Fruit fly (Drosophila melanogaster): ENCODE data around the gene sowah.
A peak's percentile ranks its signal among the peaks of the same experiment; 100 is the strongest.

sowah gene

DNA sequence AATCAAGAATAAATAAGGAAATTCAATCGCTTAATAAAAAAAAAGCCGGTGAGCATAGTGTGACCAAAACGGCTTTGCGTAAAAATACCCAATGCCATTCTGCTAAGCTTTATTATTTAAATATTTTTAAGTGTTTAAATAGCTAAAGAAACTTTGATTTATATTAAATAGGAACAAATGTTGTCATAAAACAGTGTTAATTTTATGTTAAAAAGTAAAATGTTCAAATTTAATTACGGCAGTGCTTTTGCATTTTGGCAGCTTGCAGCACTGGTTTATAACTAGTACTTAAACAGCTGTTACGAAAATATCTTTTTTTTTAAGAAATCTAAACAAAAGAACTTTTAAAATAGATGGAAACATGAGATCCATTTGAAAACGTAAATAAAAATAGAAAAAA is 71.1 kb downstream of the sowah start, which contains the start of the genes CG10638 and CG10681 (continued):
- TF ChIP-seq grn (GFP tag; optimal IDR thresholded peaks at IDR 0.05) = no peak
- no peak for TF ChIP-seq Eip74EF (GFP tag; optimal IDR thresholded peaks at IDR 0.05)
- TF ChIP-seq Mes4 (GFP tag; optimal IDR thresholded peaks at IDR 0.05) = no peak
- no peak for TF ChIP-seq hkb (optimal IDR thresholded peaks at IDR 0.05)
- TF ChIP-seq hkb (GFP tag; IDR thresholded peaks at IDR 0.05) = peak; percentile 44; the same call in 1 of the 2 replicates
- TF ChIP-seq sna (GFP tag; IDR thresholded peaks at IDR 0.05; ENCODE audit: partially characterized antibody) = peak; percentile 42; the same call in 1 of the 2 replicates
- no peak for TF ChIP-seq ac (GFP tag; optimal IDR thresholded peaks at IDR 0.05)
- TF ChIP-seq Max (GFP tag; optimal IDR thresholded peaks at IDR 0.05) = peak; percentile 65
- TF ChIP-seq CG10147 (GFP tag; optimal IDR thresholded peaks at IDR 0.05) = peak; percentile 36
- TF ChIP-seq CG3281 (GFP tag; optimal IDR thresholded peaks at IDR 0.05) = peak; percentile 23
- no peak for TF ChIP-seq CG31388 (GFP tag; optimal IDR thresholded peaks at IDR 0.05)
- TF ChIP-seq tgo (GFP tag; IDR thresholded peaks at IDR 0.05) = no peak
- TF ChIP-seq pho (GFP tag; optimal IDR thresholded peaks at IDR 0.05) = peak; percentile 2
- TF ChIP-seq caup (GFP tag; optimal IDR thresholded peaks at IDR 0.05; ENCODE audit: severe bottlenecking) = no peak
- TF ChIP-seq salm (tag; optimal IDR thresholded peaks at IDR 0.05) = no peak
- TF ChIP-seq CG1647 (GFP tag; optimal IDR thresholded peaks at IDR 0.05) = no peak
- no peak for TF ChIP-seq CG12071 (GFP tag; optimal IDR thresholded peaks at IDR 0.05)
- peak; percentile 15 for TF ChIP-seq CG7839 (tag; optimal IDR thresholded peaks at IDR 0.05)
- TF ChIP-seq CG8478 (optimal IDR thresholded peaks at IDR 0.05) = no peak
- TF ChIP-seq ttk (GFP tag; IDR thresholded peaks at IDR 0.05) = no peak
- TF ChIP-seq cas (GFP tag; IDR thresholded peaks at IDR 0.05) = no peak
- peak; percentile 14 for TF ChIP-seq CG1602 (GFP tag; optimal IDR thresholded peaks at IDR 0.05)
- TF ChIP-seq CG11456 (GFP tag; IDR thresholded peaks at IDR 0.05) = no peak
- TF ChIP-seq CG17328 (GFP tag; IDR thresholded peaks at IDR 0.05) = no peak
- TF ChIP-seq abd-A (tag; optimal IDR thresholded peaks at IDR 0.05) = no peak
- TF ChIP-seq dan (GFP tag; IDR thresholded peaks at IDR 0.05) = no peak
- no peak for TF ChIP-seq CG17186 (GFP tag; optimal IDR thresholded peaks at IDR 0.05)
- TF ChIP-seq jigr1 (GFP tag; IDR thresholded peaks at IDR 0.05) = no peak
- TF ChIP-seq en (GFP tag; optimal IDR thresholded peaks at IDR 0.05) = no peak
- no peak for TF ChIP-seq CG8359 (GFP tag; optimal IDR thresholded peaks at IDR 0.05; ENCODE audit: borderline replicate concordance)
- TF ChIP-seq CG34376 (GFP tag; optimal IDR thresholded peaks at IDR 0.05) = no peak
- no peak for TF ChIP-seq gsb (GFP tag; IDR thresholded peaks at IDR 0.05)
- TF ChIP-seq CG9437 (GFP tag; optimal IDR thresholded peaks at IDR 0.05) = no peak
- TF ChIP-seq pita (GFP tag; optimal IDR thresholded peaks at IDR 0.05) = no peak
- TF ChIP-seq CG13123 (GFP tag; optimal IDR thresholded peaks at IDR 0.05) = no peak
- TF ChIP-seq zen2 (GFP tag; IDR thresholded peaks at IDR 0.05; ENCODE audit: partially characterized antibody) = no peak
- TF ChIP-seq insv (GFP tag; optimal IDR thresholded peaks at IDR 0.05) = no peak
- peak; percentile 9 for TF ChIP-seq CG10543 (GFP tag; optimal IDR thresholded peaks at IDR 0.05)
- TF ChIP-seq CG2129 (GFP tag; IDR thresholded peaks at IDR 0.05; ENCODE audit: partially characterized antibody) = no peak
- TF ChIP-seq CG9932 (GFP tag; IDR thresholded peaks at IDR 0.05) = peak; percentile 62
- no peak for TF ChIP-seq CG4360 (GFP tag; IDR thresholded peaks at IDR 0.05)
- TF ChIP-seq dimm (GFP tag; IDR thresholded peaks at IDR 0.05) = no peak
- TF ChIP-seq CG17612 (GFP tag; IDR thresholded peaks at IDR 0.05) = no peak
- peak; percentile 40 for TF ChIP-seq sug (tag; optimal IDR thresholded peaks at IDR 0.05)
- peak; percentile 52 for TF ChIP-seq Ets97D (GFP tag; optimal IDR thresholded peaks at IDR 0.05)
- peak; percentile 79 for TF ChIP-seq CG12391 (tag; optimal IDR thresholded peaks at IDR 0.05)
- TF ChIP-seq Scr (GFP tag; IDR thresholded peaks at IDR 0.05; ENCODE audit: partially characterized antibody) = 0 out of 2 replicates have a peak, but pooled peaks have one; percentile 11
- no peak for TF ChIP-seq dm (GFP tag; optimal IDR thresholded peaks at IDR 0.05)
- TF ChIP-seq kni (GFP tag; optimal IDR thresholded peaks at IDR 0.05) = no peak
- TF ChIP-seq knrl (GFP tag; IDR thresholded peaks at IDR 0.05; ENCODE audit: partially characterized antibody) = no peak
- peak; percentile 28 for TF ChIP-seq tap (tag; optimal IDR thresholded peaks at IDR 0.05)
- TF ChIP-seq CG12744 (GFP tag; optimal IDR thresholded peaks at IDR 0.05) = no peak
